Worm (Caenorhabditis elegans): ENCODE data around the gene rpt-2.

Gene rpt-2

ce11 chrV:6016097-6016496 lies 1.4 kb downstream of the rpt-2 start:
- TF ChIP-seq skn-1 (tag; optimal IDR thresholded peaks at IDR 0.05) (no peak), lin-1 (GFP tag; IDR thresholded peaks at IDR 0.05) (no peak), tag-97 (GFP tag; IDR thresholded peaks at IDR 0.05) (no peak), hlh-11 (tag; optimal IDR thresholded peaks at IDR 0.05) (peak; percentile 3), spr-1 (tag; optimal IDR thresholded peaks at IDR 0.05) (no peak), unc-62 (GFP tag; optimal IDR thresholded peaks at IDR 0.05 in 1 of 2) (no peak), unc-62 (tag; optimal IDR thresholded peaks at IDR 0.05) (no peak), aha-1 (tag) (peak; percentile 15), Y75B8A.6 (GFP tag; IDR thresholded peaks at IDR 0.05) (no peak), daf-16 (GFP tag; optimal IDR thresholded peaks at IDR 0.05) (no peak), daf-16 (tag; optimal IDR thresholded peaks at IDR 0.05) (no peak), nhr-41 (GFP tag; IDR thresholded peaks at IDR 0.05) (no peak), daf-19 (GFP tag; conservative IDR thresholded peaks at IDR 0.05) (no peak), ceh-44 (GFP tag; IDR thresholded peaks at IDR 0.05) (no peak), ces-1 (GFP tag; optimal IDR thresholded peaks at IDR 0.05) (no peak), T20F7.1 (GFP tag; optimal IDR thresholded peaks at IDR 0.05) (peak; percentile 48), F44E2.7 (GFP tag; IDR thresholded peaks at IDR 0.05) (no peak), Y105C5A.15 (GFP tag; IDR thresholded peaks at IDR 0.05) (no peak), jun-1 (tag; optimal IDR thresholded peaks at IDR 0.05) (peak; percentile 59), pqm-1 (tag; optimal IDR thresholded peaks at IDR 0.05) (no peak), dve-1 (tag; optimal IDR thresholded peaks at IDR 0.05; ENCODE audit: insufficient read depth) (no peak), duxl-1 (tag; optimal IDR thresholded peaks at IDR 0.05; ENCODE audit: poor library complexity) (no peak), pha-4 (GFP tag; IDR thresholded peaks at IDR 0.05) (no peak), pha-4 (tag; optimal IDR thresholded peaks at IDR 0.05) (no peak)

- TF ChIP-seq pha-4 (GFP tag; IDR thresholded peaks at IDR 0.05) (peak; percentile 9; the same call in 1 of the 2 replicates), pha-4 (tag; optimal IDR thresholded peaks at IDR 0.05) (no peak), ctbp-1 (GFP tag; IDR thresholded peaks at IDR 0.05) (no peak), arid-1 (GFP tag; conservative IDR thresholded peaks at IDR 0.05) (peak; percentile 9; the same call in 1 of the 2 replicates), lin-38 (GFP tag; IDR thresholded peaks at IDR 0.05) (peak; percentile 44), F49E8.2 (tag; optimal IDR thresholded peaks at IDR 0.05; ENCODE audit: borderline replicate concordance) (peak; percentile 31), egl-27 (tag; optimal IDR thresholded peaks at IDR 0.05) (no peak), nhr-11 (tag; optimal IDR thresholded peaks at IDR 0.05) (no peak), dmd-8 (GFP tag; IDR thresholded peaks at IDR 0.05) (no peak), mep-1 (tag; optimal IDR thresholded peaks at IDR 0.05) (peak; percentile 40), snpc-1.2 (GFP tag; IDR thresholded peaks at IDR 0.05) (peak; percentile 46; the same call in 1 of the 2 replicates), egl-43 (GFP tag; IDR thresholded peaks at IDR 0.05) (peak; percentile 22; the same call in 1 of the 2 replicates), hlh-11 (tag; optimal IDR thresholded peaks at IDR 0.05) (no peak)
Observed at ce11 chrV:6015546-6016089, 1.9 kb downstream of the rpt-2 start.

- TF ChIP-seq aha-1 (tag) (peak; percentile 83), lsy-2 (tag; optimal IDR thresholded peaks at IDR 0.05) (peak in 1 of 2 experiments; percentile 29), mxl-2 (GFP tag; conservative IDR thresholded peaks at IDR 0.05) (no peak), hlh-30 (tag; optimal IDR thresholded peaks at IDR 0.05; ENCODE audit: insufficient read depth) (no peak), dve-1 (tag; optimal IDR thresholded peaks at IDR 0.05; ENCODE audit: insufficient read depth) (peak; percentile 19), pqm-1 (tag; optimal IDR thresholded peaks at IDR 0.05) (peak; percentile 20), mxl-3 (GFP tag; optimal IDR thresholded peaks at IDR 0.05) (no peak), mdt-29 (GFP tag; IDR thresholded peaks at IDR 0.05) (peak; percentile 28; the same call in 1 of the 2 replicates), lin-29 (GFP tag; IDR thresholded peaks at IDR 0.05) (no peak), nhr-237 (tag; optimal IDR thresholded peaks at IDR 0.05) (no peak), T20F7.1 (GFP tag; optimal IDR thresholded peaks at IDR 0.05) (peak; percentile 32), ceh-28 (tag; optimal IDR thresholded peaks at IDR 0.05) (no peak), fkh-10 (GFP tag; optimal IDR thresholded peaks at IDR 0.05) (no peak), nhr-76 (tag; optimal IDR thresholded peaks at IDR 0.05) (no peak), lin-38 (GFP tag; IDR thresholded peaks at IDR 0.05) (no peak), aly-2 (tag; optimal IDR thresholded peaks at IDR 0.05) (no peak)
Observed at ce11 chrV:6012401-6012800, 5.1 kb downstream of the rpt-2 start.

All from whole organism, L4 larva.